Fruit fly (Drosophila melanogaster) whole organism, pupa: ENCODE results near the gene Polr2M.

Experiments
- CG10348 ChIP-seq: fragments of 200-800 bp; sonication (Bioruptor generic); IDR thresholded peaks from 2 replicates; pipeline ENCODE4 v1.3.6; 2022; ENCODE audit warnings: missing biosample characterization, missing genetic modification characterization
- CG12605 ChIP-seq: fragments of 200-800 bp; sonication (Bioruptor generic); IDR thresholded peaks from 2 replicates; pipeline ENCODE4 v1.3.6; 2022; ENCODE audit warnings: missing biosample characterization, missing genetic modification characterization
- CG13204 ChIP-seq: fragments of 200-800 bp; sonication (Bioruptor generic); optimal IDR thresholded peaks from 2 replicates; lab custom pipeline; 2018; ENCODE audit warnings: missing biosample characterization, mild to moderate bottlenecking, missing genetic modification characterization, moderate library complexity
- CG14655 ChIP-seq: fragments of 200-800 bp; sonication (Bioruptor generic); optimal IDR thresholded peaks from 3 replicates; lab custom pipeline; 2017; ENCODE audit warnings: mild to moderate bottlenecking, missing biosample characterization, missing genetic modification reagents, missing genetic modification characterization
- CG15710 ChIP-seq: fragments of 200-800 bp; sonication (Bioruptor generic); optimal IDR thresholded peaks from 2 replicates; lab custom pipeline; 2018; ENCODE audit warnings: missing biosample characterization, mild to moderate bottlenecking, missing genetic modification characterization, moderate library complexity
- CG17806 ChIP-seq: fragments of 200-800 bp; sonication (Bioruptor generic); optimal IDR thresholded peaks from 2 replicates; lab custom pipeline; 2018; ENCODE audit warnings: missing biosample characterization, mild to moderate bottlenecking, missing genetic modification characterization, moderate library complexity
- CG32121 ChIP-seq: fragments of 200-800 bp; sonication (Bioruptor generic); IDR thresholded peaks from 2 replicates; pipeline ENCODE4 v1.3.6; 2022; ENCODE audit warnings: missing biosample characterization, missing genetic modification characterization
- CG34367 ChIP-seq: fragments of 200-800 bp; sonication (Bioruptor generic); optimal IDR thresholded peaks from 2 replicates; lab custom pipeline; 2018; ENCODE audit warnings: missing biosample characterization, mild to moderate bottlenecking, missing genetic modification characterization
- CG4496 ChIP-seq: fragments of 200-800 bp; sonication (Bioruptor generic); IDR thresholded peaks from 3 replicates; pipeline ENCODE4 v1.3.6; 2022; ENCODE audit warnings: missing biosample characterization, missing genetic modification characterization
- CG8159 ChIP-seq: fragments of 200-800 bp; sonication (Bioruptor generic); optimal IDR thresholded peaks from 3 replicates; lab custom pipeline; 2018; ENCODE audit warnings: missing biosample characterization, mild to moderate bottlenecking, missing genetic modification characterization, moderate library complexity
- CG8301 ChIP-seq: fragments of 200-800 bp; sonication (Bioruptor generic); optimal IDR thresholded peaks from 2 replicates; lab custom pipeline; 2018; ENCODE audit warnings: missing biosample characterization, mild to moderate bottlenecking, missing genetic modification characterization
- CG9948 ChIP-seq: fragments of 200-800 bp; sonication (Bioruptor generic); optimal IDR thresholded peaks from 2 replicates; lab custom pipeline; 2018; ENCODE audit warnings: missing biosample characterization, mild to moderate bottlenecking, missing genetic modification characterization, moderate library complexity
- D1 ChIP-seq: fragments of 200-800 bp; sonication (Bioruptor generic); optimal IDR thresholded peaks from 2 replicates; lab custom pipeline; 2018; ENCODE audit warnings: missing biosample characterization, mild to moderate bottlenecking, missing genetic modification characterization, moderate library complexity
- EcR ChIP-seq: fragments of 200-800 bp; sonication (Bioruptor generic); optimal IDR thresholded peaks from 3 replicates; lab custom pipeline; 2019; ENCODE audit warnings: missing biosample characterization, missing genetic modification characterization, mild to moderate bottlenecking, moderate library complexity, missing genetic modification reagents
- Ets98B ChIP-seq: fragments of 200-800 bp; sonication (Bioruptor generic); IDR thresholded peaks from 2 replicates; pipeline ENCODE4 v1.3.6; 2022; ENCODE audit warnings: missing biosample characterization, missing genetic modification characterization
- Pif1A ChIP-seq: fragments of 200-800 bp; sonication (Bioruptor generic); optimal IDR thresholded peaks from 3 replicates; lab custom pipeline; 2016; ENCODE audit warnings: missing biosample characterization, missing genetic modification characterization
- Pif1B ChIP-seq: fragments of 200-800 bp; sonication (Bioruptor generic); optimal IDR thresholded peaks from 3 replicates; lab custom pipeline; 2016; ENCODE audit warnings: missing biosample characterization, missing genetic modification characterization
- Snoo ChIP-seq: fragments of 200-800 bp; sonication (Bioruptor generic); optimal IDR thresholded peaks from 3 replicates; lab custom pipeline; 2017; ENCODE audit warnings: missing biosample characterization, mild to moderate bottlenecking, missing genetic modification characterization, inconsistent platforms
- fd96Ca ChIP-seq: fragments of 200-800 bp; sonication (Bioruptor generic); IDR thresholded peaks from 3 replicates; pipeline ENCODE4 v1.3.6; 2022; ENCODE audit warnings: missing biosample characterization, missing genetic modification characterization
- gl ChIP-seq: fragments of 200-800 bp; sonication (Bioruptor generic); optimal IDR thresholded peaks from 2 replicates; lab custom pipeline; 2018; ENCODE audit warnings: missing biosample characterization, mild to moderate bottlenecking, missing genetic modification characterization
- rn ChIP-seq: fragments of 200-800 bp; sonication (Bioruptor generic); IDR thresholded peaks from 2 replicates; pipeline ENCODE4 v1.3.6; 2022; ENCODE audit warnings: missing biosample characterization, missing genetic modification characterization

Gene Polr2M

dm6 chr3R:19226137-19226873 is 3.0 kb upstream of the Polr2M start, which contains the start of gene vib:
TSS of gene vib (minus strand) at chr3R:19226651.
- TF ChIP-seq CG10348 (GFP tag; lab: Robert Waterston, UW) = no peak
- TF ChIP-seq CG8301 = no peak
- no peak for TF ChIP-seq CG13204 (GFP tag; lab: Kevin White, UChicago)
- no peak for TF ChIP-seq CG14655 (GFP tag; lab: Kevin White, UChicago)
- peak; percentile 24 for TF ChIP-seq CG15710 (tag; lab: Kevin White, UChicago)
- TF ChIP-seq D1 (tag; lab: Kevin White, UChicago) = no peak
- TF ChIP-seq Pif1A = no peak
- peak; percentile 5 for TF ChIP-seq CG9948
- no peak for TF ChIP-seq Snoo
- 0 out of 2 replicates have a peak, but pooled peaks have one; percentile 26 for TF ChIP-seq CG12605 (GFP tag; lab: Robert Waterston, UW)
- TF ChIP-seq Ets98B = peak; percentile 70
- no peak for TF ChIP-seq Pif1B (GFP tag; lab: Kevin White, UChicago)
- TF ChIP-seq EcR (GFP tag; lab: Kevin White, UChicago) = peak; percentile 43
- peak; percentile 60; the same call in 1 of the 2 replicates for TF ChIP-seq CG32121
- TF ChIP-seq CG17806 (tag; lab: Kevin White, UChicago) = no peak
- peak; percentile 36; the same call in 1 of the 3 replicates for TF ChIP-seq CG4496 (GFP tag; lab: Robert Waterston, UW)
- TF ChIP-seq CG34367 (tag; lab: Kevin White, UChicago) = peak; percentile 6
- no peak for TF ChIP-seq gl (tag; lab: Kevin White, UChicago)
- no peak for TF ChIP-seq rn (GFP tag; lab: Robert Waterston, UW)
- peak; percentile 41; the same call in 1 of the 3 replicates for TF ChIP-seq fd96Ca (GFP tag; lab: Robert Waterston, UW)
- peak; percentile 37 for TF ChIP-seq CG8159

dm6 chr3R:19228080-19228479 is 1.2 kb upstream of the Polr2M start, which contains the start of gene CG11703:
TSS of gene CG11703 (minus strand) at chr3R:19228180.
- TF ChIP-seq CG4496 (GFP tag; lab: Robert Waterston, UW) (no peak), CG8159 (no peak), CG8301 (no peak), CG15710 (tag; lab: Kevin White, UChicago) (no peak)

- TF ChIP-seq D1 (tag; lab: Kevin White, UChicago) (peak; percentile 41), gl (tag; lab: Kevin White, UChicago) (no peak)
Measured at dm6 chr3R:19238934-19239333, 9.7 kb downstream of the Polr2M start.

dm6 chr3R:19245399-19245798 is 16.1 kb downstream of the Polr2M start:
- TF ChIP-seq rn (GFP tag; lab: Robert Waterston, UW) (no peak), CG8159 (no peak), CG10348 (GFP tag; lab: Robert Waterston, UW) (no peak), Snoo (no peak), CG32121 (no peak), CG12605 (GFP tag; lab: Robert Waterston, UW) (no peak), EcR (GFP tag; lab: Kevin White, UChicago) (no peak), CG17806 (tag; lab: Kevin White, UChicago) (no peak), CG4496 (GFP tag; lab: Robert Waterston, UW) (no peak), Ets98B (no peak), gl (tag; lab: Kevin White, UChicago) (no peak), D1 (tag; lab: Kevin White, UChicago) (no peak), fd96Ca (GFP tag; lab: Robert Waterston, UW) (no peak)
- TF ChIP-seq, all 21 proteins: peak for 0

- TF ChIP-seq CG14655 (GFP tag; lab: Kevin White, UChicago) = no peak
- TF ChIP-seq CG12605 (GFP tag; lab: Robert Waterston, UW) = peak; percentile 98
- TF ChIP-seq, all 21 proteins: peak for 1
Measured at dm6 chr3R:19246080-19246637, 16.9 kb downstream of the Polr2M start, which contains the start of gene unc79. TSS of gene unc79 (minus strand) at chr3R:19246130.

- no peak for TF ChIP-seq CG9948
- no peak for TF ChIP-seq CG12605 (GFP tag; lab: Robert Waterston, UW)
- no peak for TF ChIP-seq CG17806 (tag; lab: Kevin White, UChicago)
- no peak for TF ChIP-seq fd96Ca (GFP tag; lab: Robert Waterston, UW)
- TF ChIP-seq EcR (GFP tag; lab: Kevin White, UChicago) = no peak
- TF ChIP-seq Pif1A = no peak
- TF ChIP-seq Ets98B = no peak
- TF ChIP-seq rn (GFP tag; lab: Robert Waterston, UW) = no peak
- no peak for TF ChIP-seq D1 (tag; lab: Kevin White, UChicago)
- TF ChIP-seq CG34367 (tag; lab: Kevin White, UChicago) = no peak
- no peak for TF ChIP-seq Pif1B (GFP tag; lab: Kevin White, UChicago)
- no peak for TF ChIP-seq CG14655 (GFP tag; lab: Kevin White, UChicago)
- TF ChIP-seq CG4496 (GFP tag; lab: Robert Waterston, UW) = no peak
- no peak for TF ChIP-seq CG10348 (GFP tag; lab: Robert Waterston, UW)
- no peak for TF ChIP-seq CG15710 (tag; lab: Kevin White, UChicago)
- no peak for TF ChIP-seq CG13204 (GFP tag; lab: Kevin White, UChicago)
Measured at dm6 chr3R:19248036-19248435, 18.8 kb downstream of the Polr2M start, which contains the start of gene CG5217. TSS of gene CG5217 (minus strand) at chr3R:19248136.
